Worm (Caenorhabditis elegans): ENCODE data around the gene C55C3.7.

DNA sequence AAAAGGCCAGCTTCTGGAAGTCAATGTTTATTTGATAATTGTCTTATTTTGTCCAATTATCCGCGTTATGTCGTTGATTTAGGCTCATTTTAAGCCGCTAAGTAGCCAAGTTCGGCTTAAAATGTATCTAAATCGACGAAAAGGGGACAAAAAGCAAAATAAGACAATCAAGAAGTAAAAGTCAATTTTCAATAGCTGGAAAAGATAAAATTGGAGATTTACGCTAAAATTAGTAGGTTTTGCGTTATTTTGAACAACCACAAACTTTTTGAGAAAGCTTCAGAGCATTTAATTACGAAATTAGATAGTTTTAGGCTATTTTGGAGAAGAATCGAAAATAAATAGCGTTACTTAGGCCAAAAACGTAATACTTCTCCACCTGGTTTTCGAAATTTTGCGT is 19.6 kb downstream of the C55C3.7 start:
- TF ChIP-seq lin-11 (tag; optimal IDR thresholded peaks at IDR 0.05) (no peak), zag-1 (tag; optimal IDR thresholded peaks at IDR 0.05) (no peak), skn-1 (tag; optimal IDR thresholded peaks at IDR 0.05) (no peak), egl-27 (tag; optimal IDR thresholded peaks at IDR 0.05) (no peak), ama-1 (optimal IDR thresholded peaks at IDR 0.05) (no peak), ztf-4 (tag; optimal IDR thresholded peaks at IDR 0.05) (no peak), snpc-4 (tag; optimal IDR thresholded peaks at IDR 0.05) (no peak), unc-62 (GFP tag; optimal IDR thresholded peaks at IDR 0.05) (no peak), nhr-21 (tag; optimal IDR thresholded peaks at IDR 0.05) (no peak), nhr-77 (tag; optimal IDR thresholded peaks at IDR 0.05) (no peak), ceh-82 (tag; optimal IDR thresholded peaks at IDR 0.05) (no peak)

All from whole organism, L2 larva.